4 fruit fly cellular contexts compared by ENCODE assay signal in genomic region chr3L:15924811-15925437, dm6.
TF ChIP-seq lines count a peak whose summit lies in the region.

sff (minus strand) TSS chr3L:15924861.

TF ChIP-seq in whole organism, adult, 20 proteins besides CTCF, POLR2A, EP300 and RAD21 (continued from another document):
- peak; percentile 76 for TF ChIP-seq CG7045 (GFP tag; optimal IDR thresholded peaks at IDR 0.05; lab: Kevin White, UChicago)
- peak; percentile 47 for TF ChIP-seq CG5204 (GFP tag; optimal IDR thresholded peaks at IDR 0.05; lab: Kevin White, UChicago)

TF ChIP-seq in whole organism, embryonic, 481 proteins besides CTCF, POLR2A, EP300 and RAD21 (continued from another document and continues in another):
- 0 out of 3 replicates have a peak, but pooled peaks have one; percentile 13 for TF ChIP-seq CG34224 (GFP tag; IDR thresholded peaks at IDR 0.05; lab: Robert Waterston, UW; ENCODE audit: partially characterized antibody)
- peak; percentile 74 for TF ChIP-seq cad (GFP tag; optimal IDR thresholded peaks at IDR 0.05; lab: Kevin White, UChicago)
- peak; percentile 88 for TF ChIP-seq cato (GFP tag; optimal IDR thresholded peaks at IDR 0.05; lab: Kevin White, UChicago; ENCODE audit: borderline replicate concordance)
- no peak for TF ChIP-seq ham (GFP tag; IDR thresholded peaks at IDR 0.05; lab: Robert Waterston, UW)
- TF ChIP-seq al (GFP tag; IDR thresholded peaks at IDR 0.05; lab: Robert Waterston, UW) = peak; percentile 77
- peak; percentile 77 for TF ChIP-seq CG6654 (GFP tag; optimal IDR thresholded peaks at IDR 0.05; lab: Kevin White, UChicago)
- TF ChIP-seq CG6683 (GFP tag; optimal IDR thresholded peaks at IDR 0.05; lab: Kevin White, UChicago) = peak; percentile 72
- TF ChIP-seq CG7556 (GFP tag; optimal IDR thresholded peaks at IDR 0.05; lab: Kevin White, UChicago) = peak; percentile 77
- TF ChIP-seq eve (GFP tag; optimal IDR thresholded peaks at IDR 0.05; lab: Kevin White, UChicago) = no peak
- peak; percentile 75 for TF ChIP-seq CG30020 (tag; optimal IDR thresholded peaks at IDR 0.05; lab: Kevin White, UChicago)
- peak; percentile 68 for TF ChIP-seq wdn (GFP tag; IDR thresholded peaks at IDR 0.05; lab: Robert Waterston, UW)
- TF ChIP-seq bcd (GFP tag; optimal IDR thresholded peaks at IDR 0.05; lab: Kevin White, UChicago) = peak; percentile 92
- peak; percentile 84 for TF ChIP-seq Fer3 (tag; optimal IDR thresholded peaks at IDR 0.05; lab: Kevin White, UChicago)
- peak; percentile 80 for TF ChIP-seq CG7357 (GFP tag; IDR thresholded peaks at IDR 0.05; lab: Robert Waterston, UW)
- no peak for TF ChIP-seq mld (GFP tag; IDR thresholded peaks at IDR 0.05; lab: Robert Waterston, UW; ENCODE audit: partially characterized antibody)
- TF ChIP-seq prd (optimal IDR thresholded peaks at IDR 0.05; lab: Kevin White, UChicago) = no peak
- peak; percentile 94 for TF ChIP-seq prd (GFP tag; IDR thresholded peaks at IDR 0.05; lab: Robert Waterston, UW)
- TF ChIP-seq CG8944 (GFP tag; optimal IDR thresholded peaks at IDR 0.05; lab: Kevin White, UChicago) = peak; percentile 63
- TF ChIP-seq CG10959 (GFP tag; IDR thresholded peaks at IDR 0.05; lab: Robert Waterston, UW) = peak; percentile 81
- peak; percentile 86 for TF ChIP-seq esg (GFP tag; conservative IDR thresholded peaks at IDR 0.05; lab: Robert Waterston, UW)
- TF ChIP-seq CG10431 (GFP tag; optimal IDR thresholded peaks at IDR 0.05; lab: Kevin White, UChicago) = peak; percentile 25
- TF ChIP-seq pho (GFP tag; optimal IDR thresholded peaks at IDR 0.05; lab: Kevin White, UChicago) = peak; percentile 77
- TF ChIP-seq stwl (tag; optimal IDR thresholded peaks at IDR 0.05; lab: Kevin White, UChicago) = peak; percentile 79
- TF ChIP-seq cg (GFP tag; optimal IDR thresholded peaks at IDR 0.05; lab: Kevin White, UChicago) = no peak
- TF ChIP-seq CG10366 (GFP tag; IDR thresholded peaks at IDR 0.05; lab: Robert Waterston, UW) = peak; percentile 84
- peak; percentile 81 for TF ChIP-seq CG11723 (GFP tag; optimal IDR thresholded peaks at IDR 0.05; lab: Kevin White, UChicago)
- TF ChIP-seq ci (GFP tag; IDR thresholded peaks at IDR 0.05; lab: Robert Waterston, UW) = peak; percentile 94
- TF ChIP-seq Oaz (GFP tag; IDR thresholded peaks at IDR 0.05; lab: Robert Waterston, UW) = peak; percentile 77
- TF ChIP-seq CG5180 (GFP tag; optimal IDR thresholded peaks at IDR 0.05; lab: Kevin White, UChicago) = peak; percentile 58
- peak; percentile 61 for TF ChIP-seq wek (GFP tag; optimal IDR thresholded peaks at IDR 0.05; lab: Kevin White, UChicago)
- TF ChIP-seq pan (optimal IDR thresholded peaks at IDR 0.05; lab: Kevin White, UChicago) = no peak
- TF ChIP-seq pan (GFP tag; optimal IDR thresholded peaks at IDR 0.05 in 1 of 2, IDR thresholded peaks at IDR 0.05 in 1 of 2) = peak in 1 of 2 experiments; percentile 87
- peak; percentile 34 to 92 for TF ChIP-seq bsh (GFP tag; optimal IDR thresholded peaks at IDR 0.05; lab: Kevin White, UChicago)
- TF ChIP-seq nerfin-2 (GFP tag; IDR thresholded peaks at IDR 0.05; lab: Robert Waterston, UW; ENCODE audit: partially characterized antibody) = no peak
- TF ChIP-seq Atf-2 (GFP tag; optimal IDR thresholded peaks at IDR 0.05; lab: Kevin White, UChicago) = peak; percentile 52
- no peak for TF ChIP-seq Sin3A (optimal IDR thresholded peaks at IDR 0.05; lab: Kevin White, UChicago)
- TF ChIP-seq Optix (GFP tag; IDR thresholded peaks at IDR 0.05; lab: Robert Waterston, UW) = peak; percentile 91
- TF ChIP-seq CG17912 (GFP tag; optimal IDR thresholded peaks at IDR 0.05; lab: Kevin White, UChicago) = peak; percentile 37
- TF ChIP-seq Sry-δ (GFP tag; optimal IDR thresholded peaks at IDR 0.05; lab: Kevin White, UChicago) = no peak
- TF ChIP-seq CG7745 (tag; optimal IDR thresholded peaks at IDR 0.05; lab: Kevin White, UChicago) = no peak
- peak in 1 of 3 experiments; percentile 92 for TF ChIP-seq lola (GFP tag; optimal IDR thresholded peaks at IDR 0.05; lab: Kevin White, UChicago)
- TF ChIP-seq Drgx (GFP tag; IDR thresholded peaks at IDR 0.05; lab: Robert Waterston, UW) = peak; percentile 70

TF ChIP-seq in whole organism, prepupa, 60 proteins besides CTCF, POLR2A, EP300 and RAD21 (continued from another document):
- no peak for TF ChIP-seq fd59A (GFP tag; optimal IDR thresholded peaks at IDR 0.05; lab: Kevin White, UChicago)
- peak; percentile 54 for TF ChIP-seq CG10631 (GFP tag; optimal IDR thresholded peaks at IDR 0.05; lab: Kevin White, UChicago)
- TF ChIP-seq CG6808 (GFP tag; optimal IDR thresholded peaks at IDR 0.05; lab: Kevin White, UChicago) = peak; percentile 25
- TF ChIP-seq CG4318 (GFP tag; optimal IDR thresholded peaks at IDR 0.05; lab: Kevin White, UChicago) = peak; percentile 65
- TF ChIP-seq CG11762 (GFP tag; optimal IDR thresholded peaks at IDR 0.05; lab: Kevin White, UChicago; ENCODE audit: insufficient read depth) = peak; percentile 39
- peak; percentile 14 for TF ChIP-seq CG6792 (GFP tag; optimal IDR thresholded peaks at IDR 0.05; lab: Kevin White, UChicago)
- peak; percentile 80 for TF ChIP-seq CG32006 (GFP tag; optimal IDR thresholded peaks at IDR 0.05; lab: Kevin White, UChicago)
- peak; percentile 75 for TF ChIP-seq CG8119 (GFP tag; IDR thresholded peaks at IDR 0.05; lab: Robert Waterston, UW)
- TF ChIP-seq pdm3 (GFP tag; optimal IDR thresholded peaks at IDR 0.05; lab: Kevin White, UChicago) = peak; percentile 37
- no peak for TF ChIP-seq Sox102F (GFP tag; optimal IDR thresholded peaks at IDR 0.05; lab: Kevin White, UChicago)
- TF ChIP-seq CG3032 (tag; optimal IDR thresholded peaks at IDR 0.05; lab: Kevin White, UChicago) = peak; percentile 59
- TF ChIP-seq Lpt (GFP tag; optimal IDR thresholded peaks at IDR 0.05; lab: Kevin White, UChicago) = peak; percentile 35
- TF ChIP-seq CG6276 (GFP tag; optimal IDR thresholded peaks at IDR 0.05; lab: Kevin White, UChicago) = peak; percentile 65
- TF ChIP-seq Ets96B (tag; optimal IDR thresholded peaks at IDR 0.05; lab: Kevin White, UChicago) = peak; percentile 52
- peak; percentile 69 for TF ChIP-seq fkh (GFP tag; optimal IDR thresholded peaks at IDR 0.05; lab: Kevin White, UChicago)
- no peak for TF ChIP-seq CG8319 (GFP tag; optimal IDR thresholded peaks at IDR 0.05; lab: Kevin White, UChicago)
- TF ChIP-seq dsx (GFP tag; optimal IDR thresholded peaks at IDR 0.05; lab: Kevin White, UChicago; ENCODE audit: poor library complexity, severe bottlenecking) = peak; percentile 10
- no peak for TF ChIP-seq fd85E (GFP tag; optimal IDR thresholded peaks at IDR 0.05; lab: Kevin White, UChicago)
- peak; percentile 21 for TF ChIP-seq CG9139 (GFP tag; optimal IDR thresholded peaks at IDR 0.05; lab: Kevin White, UChicago)
- TF ChIP-seq acj6 (GFP tag; optimal IDR thresholded peaks at IDR 0.05; lab: Kevin White, UChicago) = peak; percentile 50
- peak; percentile 13 for TF ChIP-seq esn (GFP tag; optimal IDR thresholded peaks at IDR 0.05; lab: Kevin White, UChicago)
- TF ChIP-seq Hr39 (GFP tag; optimal IDR thresholded peaks at IDR 0.05; lab: Kevin White, UChicago) = peak; percentile 11
- peak; percentile 30 for TF ChIP-seq Met (GFP tag; optimal IDR thresholded peaks at IDR 0.05; lab: Kevin White, UChicago)
- no peak for TF ChIP-seq CG6854 (GFP tag; optimal IDR thresholded peaks at IDR 0.05; lab: Kevin White, UChicago)
- TF ChIP-seq dac (GFP tag; optimal IDR thresholded peaks at IDR 0.05; lab: Kevin White, UChicago) = peak; percentile 60
- peak; percentile 58 for TF ChIP-seq CG34406 (GFP tag; optimal IDR thresholded peaks at IDR 0.05; lab: Kevin White, UChicago)
- peak; percentile 53 for TF ChIP-seq CG7368 (GFP tag; optimal IDR thresholded peaks at IDR 0.05; lab: Kevin White, UChicago)
- TF ChIP-seq CG11294 (GFP tag; IDR thresholded peaks at IDR 0.05; lab: Robert Waterston, UW) = peak; percentile 55
- TF ChIP-seq OdsH (GFP tag; optimal IDR thresholded peaks at IDR 0.05; lab: Kevin White, UChicago) = peak; percentile 61
- peak; percentile 52 for TF ChIP-seq CG10669 (GFP tag; optimal IDR thresholded peaks at IDR 0.05; lab: Kevin White, UChicago)
- TF ChIP-seq Smox (GFP tag; optimal IDR thresholded peaks at IDR 0.05; lab: Kevin White, UChicago) = peak; percentile 25
- peak; percentile 80 for TF ChIP-seq CG15336 (GFP tag; IDR thresholded peaks at IDR 0.05; lab: Robert Waterston, UW)
- no peak for TF ChIP-seq Hr38 (GFP tag; optimal IDR thresholded peaks at IDR 0.05; lab: Kevin White, UChicago)
- TF ChIP-seq ss (GFP tag; optimal IDR thresholded peaks at IDR 0.05; lab: Kevin White, UChicago) = peak; percentile 14 to 47
- TF ChIP-seq Gug (GFP tag; IDR thresholded peaks at IDR 0.05; lab: Robert Waterston, UW) = peak; percentile 62
- TF ChIP-seq CG3919 (GFP tag; optimal IDR thresholded peaks at IDR 0.05; lab: Kevin White, UChicago) = peak; percentile 45
- no peak for TF ChIP-seq Blimp-1 (GFP tag; optimal IDR thresholded peaks at IDR 0.05; lab: Kevin White, UChicago)
- TF ChIP-seq eg (GFP tag; IDR thresholded peaks at IDR 0.05; lab: Robert Waterston, UW) = peak; percentile 80
- peak; percentile 78 for TF ChIP-seq Hr4 (GFP tag; optimal IDR thresholded peaks at IDR 0.05; lab: Kevin White, UChicago)

TF ChIP-seq in whole organism, wandering third instar larva, 38 proteins besides CTCF, POLR2A, EP300 and RAD21 (continued from another document):
- TF ChIP-seq pan (optimal IDR thresholded peaks at IDR 0.05; lab: Kevin White, UChicago) = no peak
- peak; percentile 76 for TF ChIP-seq sv (GFP tag; optimal IDR thresholded peaks at IDR 0.05; lab: Kevin White, UChicago)
- TF ChIP-seq Jra (GFP tag; optimal IDR thresholded peaks at IDR 0.05; lab: Kevin White, UChicago) = no peak
- no peak for TF ChIP-seq Mio (GFP tag; optimal IDR thresholded peaks at IDR 0.05; lab: Kevin White, UChicago)
- no peak for TF ChIP-seq Myc (optimal IDR thresholded peaks at IDR 0.05; lab: Kevin White, UChicago)
- no peak for TF ChIP-seq Hr83 (GFP tag; optimal IDR thresholded peaks at IDR 0.05; lab: Kevin White, UChicago; ENCODE audit: poor library complexity, severe bottlenecking)
